Worm (Caenorhabditis elegans) whole organism, young adult: ENCODE results near the gene F41E7.2.
A peak's percentile ranks its signal among the peaks of the same experiment; 100 is the strongest.

Experiments
- B0261.1 ChIP-seq: sonication (generic microtip); optimal IDR thresholded peaks from 2 replicates; lab custom pipeline; 2016; ENCODE audit warnings: mild to moderate bottlenecking, missing genetic modification characterization, moderate library complexity, missing compliant biosample characterization
- F10E7.11 ChIP-seq: sonication (generic microtip); optimal IDR thresholded peaks from 2 replicates; lab custom pipeline; 2017; ENCODE audit warnings: mild to moderate bottlenecking, missing genetic modification characterization, moderate library complexity, missing compliant biosample characterization
- F22D6.2 ChIP-seq: sonication (generic microtip); optimal IDR thresholded peaks from 2 replicates; lab custom pipeline; 2016; ENCODE audit warnings: mild to moderate bottlenecking, missing genetic modification characterization, missing compliant biosample characterization
- F33H1.4 ChIP-seq: fragments of 200-800 bp; sonication (Bioruptor generic); IDR thresholded peaks from 2 replicates; pipeline ENCODE4 v1.3.6; 2022; ENCODE audit warnings: missing genetic modification reagents, missing genetic modification characterization, missing compliant biosample characterization
- F37B4.10 ChIP-seq: fragments of 200-800 bp; sonication (Bioruptor generic); IDR thresholded peaks from 2 replicates; pipeline ENCODE4 v1.3.6; 2022; ENCODE audit warnings: missing genetic modification characterization, missing compliant biosample characterization
- F55B11.4 ChIP-seq: sonication (generic microtip); optimal IDR thresholded peaks from 2 replicates; lab custom pipeline; 2016; ENCODE audit warnings: missing compliant biosample characterization, missing genetic modification characterization, borderline replicate concordance; ENCODE audit not compliant: insufficient read depth
- K12H6.12 ChIP-seq: fragments of 200-800 bp; sonication (Bioruptor generic); optimal IDR thresholded peaks from 2 replicates; lab custom pipeline; 2018; ENCODE audit warnings: mild to moderate bottlenecking, missing genetic modification characterization, missing compliant biosample characterization
- Y53F4B.3 ChIP-seq: fragments of 200-800 bp; sonication (Bioruptor generic); IDR thresholded peaks from 2 replicates; pipeline ENCODE4 v1.3.6; 2022; ENCODE audit warnings: missing genetic modification reagents, missing genetic modification characterization, missing compliant biosample characterization
- Y67H2A.10 ChIP-seq: fragments of 200-800 bp; sonication (Bioruptor generic); conservative IDR thresholded peaks from 2 replicates; pipeline ENCODE4 v1.3.6; 2022; ENCODE audit warnings: missing genetic modification reagents, missing genetic modification characterization, missing compliant biosample characterization
- Y79H2A.3 ChIP-seq: fragments of 200-800 bp; sonication (Bioruptor generic); conservative IDR thresholded peaks from 2 replicates; pipeline ENCODE4 v1.3.6; 2022; ENCODE audit warnings: missing genetic modification reagents, missing genetic modification characterization, missing compliant biosample characterization
- bed-2 ChIP-seq: fragments of 200-800 bp; sonication (Bioruptor generic); IDR thresholded peaks from 2 replicates; pipeline ENCODE4 v1.3.6; 2022; ENCODE audit warnings: missing genetic modification reagents, missing genetic modification characterization, missing compliant biosample characterization
- ccch-3 ChIP-seq: fragments of 200-800 bp; sonication (Bioruptor generic); optimal IDR thresholded peaks from 2 replicates; lab custom pipeline; 2018; ENCODE audit warnings: mild to moderate bottlenecking, missing genetic modification characterization, missing compliant biosample characterization
- cebp-2 ChIP-seq: fragments of 200-800 bp; sonication (Bioruptor generic); IDR thresholded peaks from 2 replicates; pipeline ENCODE4 v1.3.6; 2022; ENCODE audit warnings: missing genetic modification characterization, missing compliant biosample characterization
- ceh-100 ChIP-seq: fragments of 200-800 bp; sonication (Bioruptor generic); IDR thresholded peaks from 2 replicates; pipeline ENCODE4 v1.3.6; 2022; ENCODE audit warnings: missing genetic modification reagents, missing genetic modification characterization, missing compliant biosample characterization
- ceh-27 ChIP-seq: fragments of 200-800 bp; sonication (Bioruptor generic); optimal IDR thresholded peaks from 2 replicates; lab custom pipeline; 2018; ENCODE audit warnings: mild to moderate bottlenecking, missing genetic modification characterization, moderate library complexity, missing compliant biosample characterization
- die-1 ChIP-seq: sonication (generic microtip); optimal IDR thresholded peaks from 2 replicates; lab custom pipeline; 2016; ENCODE audit warnings: missing genotype, mild to moderate bottlenecking, missing genetic modification characterization, missing compliant biosample characterization
- efl-1 ChIP-seq: fragments of 150-350 bp; optimal IDR thresholded peaks from 2 replicates; lab custom pipeline; 2014; ENCODE audit warnings: missing biosample characterization, missing genetic modification reagents, missing genetic modification characterization
- egl-18 ChIP-seq: fragments of 200-800 bp; sonication (Bioruptor generic); IDR thresholded peaks from 2 replicates; pipeline ENCODE4 v1.3.6; 2022; ENCODE audit warnings: missing genetic modification reagents, missing genetic modification characterization, missing compliant biosample characterization
- egl-44 ChIP-seq: fragments of 200-800 bp; sonication (Bioruptor generic); IDR thresholded peaks from 2 replicates; pipeline ENCODE4 v1.3.6; 2022; ENCODE audit warnings: missing genetic modification reagents, missing genetic modification characterization, missing compliant biosample characterization
- egrh-3 ChIP-seq: fragments of 200-800 bp; sonication (Bioruptor generic); IDR thresholded peaks from 2 replicates; pipeline ENCODE4 v1.3.6; 2022; ENCODE audit warnings: missing genetic modification reagents, missing genetic modification characterization, missing compliant biosample characterization
- fkh-3 ChIP-seq: sonication (generic microtip); optimal IDR thresholded peaks from 2 replicates; lab custom pipeline; 2016; ENCODE audit warnings: mild to moderate bottlenecking, missing genetic modification characterization, missing compliant biosample characterization
- hsf-1 ChIP-seq: fragments of 200-800 bp; sonication (Bioruptor generic); IDR thresholded peaks from 2 replicates; pipeline ENCODE4 v1.3.6; 2022; ENCODE audit warnings: missing genetic modification reagents, missing genetic modification characterization, missing compliant biosample characterization
- lin-26 ChIP-seq: fragments of 200-800 bp; sonication (Bioruptor generic); IDR thresholded peaks from 2 replicates; pipeline ENCODE4 v1.3.6; 2022; ENCODE audit warnings: missing genetic modification reagents, missing genetic modification characterization, missing compliant biosample characterization
- lin-35 ChIP-seq, 3 experiments: fragments of 150-350 bp in 2 of 3; sonication (generic microtip) in 1 of 3; optimal IDR thresholded peaks; 2 replicates each; lab custom pipeline; 2014 to 2018; ENCODE audit warnings: missing biosample characterization in 3 of 3, missing genetic modification characterization in 3 of 3, missing genetic modification reagents in 3 of 3
- lin-40 ChIP-seq: sonication (generic microtip); optimal IDR thresholded peaks from 2 replicates; lab custom pipeline; 2016; ENCODE audit warnings: missing genetic modification characterization, mild to moderate bottlenecking, missing compliant biosample characterization, missing genotype, missing genetic modification reagents
- lsy-27 ChIP-seq: sonication (generic microtip); optimal IDR thresholded peaks from 2 replicates; lab custom pipeline; 2017; ENCODE audit warnings: missing genetic modification characterization, mild to moderate bottlenecking, missing compliant biosample characterization, antibody characterized with exemption, missing genotype, borderline replicate concordance; ENCODE audit not compliant: insufficient read depth
- mcd-1 ChIP-seq: fragments of 200-800 bp; sonication (Bioruptor generic); IDR thresholded peaks from 2 replicates; pipeline ENCODE4 v1.3.6; 2022; ENCODE audit warnings: missing genetic modification reagents, missing genetic modification characterization, missing compliant biosample characterization
- mes-4 ChIP-seq: sonication (generic microtip); optimal IDR thresholded peaks from 2 replicates; lab custom pipeline; 2016; ENCODE audit warnings: missing genotype, missing genetic modification characterization, missing compliant biosample characterization
- mxl-1 ChIP-seq: sonication (generic microtip); optimal IDR thresholded peaks from 2 replicates; lab custom pipeline; 2016; ENCODE audit warnings: missing genetic modification characterization, missing compliant biosample characterization
- nhr-120 ChIP-seq: fragments of 200-800 bp; sonication (Bioruptor generic); IDR thresholded peaks from 2 replicates; pipeline ENCODE4 v1.3.6; 2022; ENCODE audit warnings: missing genetic modification characterization, missing compliant biosample characterization
- pha-4 ChIP-seq: fragments of 150-350 bp; sonication (generic microtip); optimal IDR thresholded peaks from 2 replicates; lab custom pipeline; 2014; ENCODE audit warnings: missing biosample characterization, missing genetic modification reagents, missing genetic modification characterization
- rcor-1 ChIP-seq: fragments of 200-800 bp; sonication (Bioruptor generic); IDR thresholded peaks from 2 replicates; pipeline ENCODE4 v1.3.6; 2022; ENCODE audit warnings: missing genetic modification reagents, missing genetic modification characterization, missing compliant biosample characterization
- rpc-1 ChIP-seq, 2 experiments: fragments of 150-350 bp in 1 of 2; sonication (generic microtip) in 1 of 2; optimal IDR thresholded peaks; 2 replicates each; lab custom pipeline; 2014 to 2018; ENCODE audit warnings: missing biosample characterization in 1 of 2, missing genetic modification characterization in 1 of 2, missing genetic modification reagents in 1 of 2, missing genotype in 1 of 2
- snpc-1.1 ChIP-seq: sonication (generic microtip); optimal IDR thresholded peaks from 2 replicates; lab custom pipeline; 2017; ENCODE audit warnings: missing genetic modification characterization, mild to moderate bottlenecking, missing compliant biosample characterization, antibody characterized with exemption, moderate library complexity, missing genotype, missing genetic modification reagents; ENCODE audit not compliant: insufficient read depth
- somi-1 ChIP-seq: fragments of 200-800 bp; sonication (Bioruptor generic); optimal IDR thresholded peaks from 2 replicates; lab custom pipeline; 2018; ENCODE audit warnings: mild to moderate bottlenecking, missing genetic modification characterization, missing compliant biosample characterization
- sptf-2 ChIP-seq: fragments of 200-800 bp; sonication (Bioruptor generic); optimal IDR thresholded peaks from 2 replicates; lab custom pipeline; 2018; ENCODE audit warnings: mild to moderate bottlenecking, missing genetic modification characterization, missing compliant biosample characterization
- tbp1 ChIP-seq: fragments of 200-800 bp; sonication (Bioruptor generic); optimal IDR thresholded peaks from 2 replicates; lab custom pipeline; 2018; ENCODE audit warnings: mild to moderate bottlenecking, missing genetic modification characterization, missing compliant biosample characterization
- tbx-9 ChIP-seq: sonication (generic microtip); optimal IDR thresholded peaks from 2 replicates; lab custom pipeline; 2016; ENCODE audit warnings: borderline replicate concordance, missing genetic modification characterization, inconsistent platforms, missing compliant biosample characterization
- unc-130 ChIP-seq: sonication (generic microtip); optimal IDR thresholded peaks from 2 replicates; lab custom pipeline; 2016; ENCODE audit warnings: missing genetic modification reagents, missing genetic modification characterization, missing compliant biosample characterization
- ztf-22 ChIP-seq: fragments of 200-800 bp; sonication (Bioruptor generic); optimal IDR thresholded peaks from 2 replicates; lab custom pipeline; 2018; ENCODE audit warnings: mild to moderate bottlenecking, missing genetic modification characterization, moderate library complexity, missing compliant biosample characterization
- ztf-25 ChIP-seq: fragments of 200-800 bp; sonication (Bioruptor generic); IDR thresholded peaks from 2 replicates; pipeline ENCODE4 v1.3.6; 2022; ENCODE audit warnings: missing genetic modification reagents, missing genetic modification characterization, missing compliant biosample characterization

Gene F41E7.2

DNA sequence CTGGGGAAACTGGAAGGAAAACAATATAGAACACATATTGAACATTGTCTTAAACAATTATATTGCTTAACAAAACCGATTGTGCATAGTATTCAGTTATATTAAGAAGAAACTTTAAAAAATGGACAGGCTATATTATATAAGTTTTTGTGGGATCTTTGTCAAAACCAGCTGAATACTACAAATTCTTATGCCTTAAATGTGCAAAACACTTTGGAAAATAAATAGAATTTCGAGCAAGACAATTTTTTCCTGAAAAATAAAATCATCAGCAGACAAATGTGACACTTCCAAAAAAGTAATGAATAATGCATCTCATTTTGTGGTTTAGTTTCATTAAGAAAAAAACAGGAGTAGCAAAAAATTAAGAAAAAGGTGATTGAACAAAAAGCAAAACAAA lies 23.9 kb downstream of the F41E7.2 start:
- TF ChIP-seq sptf-2 (GFP tag; lab: Kevin White, UChicago) (no peak), F55B11.4 (tag; lab: Kevin White, UChicago) (no peak), unc-130 (GFP tag; lab: Kevin White, UChicago) (no peak), pha-4 (tag; lab: Kevin White, UChicago) (no peak), K12H6.12 (no peak), lin-35 (GFP tag; optimal IDR thresholded peaks at IDR 0.05; lab: Kevin White, UChicago) (no peak), Y79H2A.3 (GFP tag; lab: Robert Waterston, UW) (no peak), lin-40 (no peak), egrh-3 (GFP tag; lab: Robert Waterston, UW) (no peak), B0261.1 (tag; lab: Kevin White, UChicago) (no peak), F37B4.10 (GFP tag; lab: Robert Waterston, UW) (no peak), ztf-22 (GFP tag; lab: Kevin White, UChicago) (no peak), somi-1 (no peak), F22D6.2 (tag; lab: Kevin White, UChicago) (no peak), mes-4 (tag; lab: Kevin White, UChicago) (no peak), tbx-9 (tag; lab: Kevin White, UChicago) (no peak), ccch-3 (GFP tag; lab: Kevin White, UChicago) (no peak), die-1 (tag; lab: Kevin White, UChicago) (no peak), snpc-1.1 (no peak), Y53F4B.3 (no peak)

DNA sequence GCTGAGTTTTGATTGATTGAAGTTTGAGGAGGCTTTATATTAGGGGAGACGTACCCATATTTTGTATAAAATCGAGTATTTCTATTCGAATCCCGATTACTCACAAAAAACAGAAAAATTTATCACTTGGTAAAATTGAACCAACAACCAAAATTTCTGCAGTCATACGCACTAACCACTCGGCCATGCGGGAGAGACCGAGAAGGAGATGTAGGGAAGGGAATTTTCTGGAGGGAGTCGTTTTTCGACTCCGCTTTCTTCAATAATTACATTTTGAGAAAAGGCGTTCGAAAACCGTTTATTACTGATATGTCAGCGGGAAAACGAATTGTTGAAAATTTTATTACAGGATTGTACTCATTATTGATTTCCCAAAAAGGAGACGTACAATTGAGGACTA lies 25.4 kb downstream of the F41E7.2 start:
- TF ChIP-seq rcor-1 (peak; percentile 61), ceh-100 (GFP tag; lab: Robert Waterston, UW) (peak; percentile 31; the same call in 1 of the 2 replicates), tbp1 (GFP tag; lab: Kevin White, UChicago) (peak; percentile 85), B0261.1 (tag; lab: Kevin White, UChicago) (peak; percentile 58), egl-44 (0 out of 2 replicates have a peak, but pooled peaks have one; percentile 4), ztf-25 (GFP tag; lab: Robert Waterston, UW) (peak; percentile 57; the same call in 1 of the 2 replicates), mcd-1 (0 out of 2 replicates have a peak, but pooled peaks have one; percentile 14), nhr-120 (GFP tag; lab: Robert Waterston, UW) (0 out of 2 replicates have a peak, but pooled peaks have one; percentile 58), rpc-1 (optimal IDR thresholded peaks at IDR 0.05; lab: Kevin White, UChicago) (peak; percentile 35), rpc-1 (tag; optimal IDR thresholded peaks at IDR 0.05; lab: Kevin White, UChicago) (peak; percentile 62), cebp-2 (GFP tag; lab: Robert Waterston, UW) (0 out of 2 replicates have a peak, but pooled peaks have one; percentile 62), lin-26 (peak; percentile 88)

DNA sequence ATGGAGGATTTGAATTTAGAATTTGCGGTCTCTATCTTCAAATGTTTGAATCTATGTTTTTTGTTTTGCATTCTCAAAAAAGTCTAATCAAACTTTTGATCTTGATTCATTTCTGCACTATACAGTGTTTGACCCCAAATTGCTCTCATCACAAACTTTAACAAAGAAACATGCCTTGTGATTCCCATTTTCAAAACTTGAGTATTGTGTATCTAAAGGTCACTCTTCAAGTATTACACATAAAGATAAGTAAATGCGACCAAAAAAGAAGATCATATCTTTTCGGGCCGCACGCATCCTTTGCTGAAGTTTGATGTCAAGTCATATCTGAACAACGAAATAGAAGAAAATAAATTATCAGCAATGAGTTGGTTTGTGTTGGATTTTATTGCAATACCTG lies 28.4 kb downstream of the F41E7.2 start:
- no peak for TF ChIP-seq mxl-1 (tag; lab: Kevin White, UChicago)
- no peak for TF ChIP-seq egl-18 (GFP tag; lab: Robert Waterston, UW)
- no peak for TF ChIP-seq B0261.1 (tag; lab: Kevin White, UChicago)
- TF ChIP-seq Y67H2A.10, result no peak
- no peak for TF ChIP-seq hsf-1 (GFP tag; lab: Robert Waterston, UW)
- no peak for TF ChIP-seq bed-2 (GFP tag; lab: Robert Waterston, UW)
- TF ChIP-seq rpc-1 (optimal IDR thresholded peaks at IDR 0.05; lab: Kevin White, UChicago), result no peak
- TF ChIP-seq rpc-1 (tag; optimal IDR thresholded peaks at IDR 0.05; lab: Kevin White, UChicago), result no peak
- TF ChIP-seq F33H1.4 (GFP tag; lab: Robert Waterston, UW), result no peak
- TF ChIP-seq ceh-27 (GFP tag; lab: Kevin White, UChicago), result no peak
- TF ChIP-seq ztf-25 (GFP tag; lab: Robert Waterston, UW), result no peak
- no peak for TF ChIP-seq fkh-3 (tag; lab: Kevin White, UChicago)
- TF ChIP-seq efl-1, result no peak
- TF ChIP-seq F10E7.11 (tag; lab: Kevin White, UChicago), result no peak
- no peak for TF ChIP-seq lsy-27 (tag; lab: Kevin White, UChicago)
- TF ChIP-seq die-1 (tag; lab: Kevin White, UChicago), result no peak
- no peak for TF ChIP-seq ceh-100 (GFP tag; lab: Robert Waterston, UW)
- TF ChIP-seq, all 124 proteins: peak for 0
